Worm (Caenorhabditis elegans) whole organism, late embryonic: ENCODE data around the gene Y66D12A.13.

Experiments used
- C38D4.7 ChIP-seq: fragments of 200-800 bp; sonication (Bioruptor generic); optimal IDR thresholded peaks from 2 replicates; lab custom pipeline; 2018; ENCODE audit warnings: mild to moderate bottlenecking, missing genetic modification characterization, moderate library complexity, missing compliant biosample characterization
- F13H6.1 ChIP-seq: sonication (generic microtip); optimal IDR thresholded peaks from 2 replicates; lab custom pipeline; 2016; ENCODE audit warnings: missing genetic modification characterization, missing compliant biosample characterization
- K02D7.2 ChIP-seq: sonication (generic microtip); optimal IDR thresholded peaks from 2 replicates; lab custom pipeline; 2017; ENCODE audit warnings: mild to moderate bottlenecking, missing genetic modification characterization, missing compliant biosample characterization
- K09A11.1 ChIP-seq: sonication (generic microtip); optimal IDR thresholded peaks from 2 replicates; lab custom pipeline; 2017; ENCODE audit warnings: antibody characterized with exemption, mild to moderate bottlenecking, missing genetic modification characterization, missing compliant biosample characterization; ENCODE audit not compliant: insufficient read depth
- T23F11.4 ChIP-seq: fragments of 200-800 bp; sonication (Bioruptor generic); optimal IDR thresholded peaks from 2 replicates; lab custom pipeline; 2018; ENCODE audit warnings: mild to moderate bottlenecking, missing genetic modification characterization, missing compliant biosample characterization
- Y22D7AL.16 ChIP-seq: sonication (generic microtip); optimal IDR thresholded peaks from 2 replicates; lab custom pipeline; 2016; ENCODE audit warnings: missing genetic modification characterization, missing compliant biosample characterization
- ceh-30 ChIP-seq: fragments of 150-350 bp; optimal IDR thresholded peaks from 2 replicates; lab custom pipeline; 2014; ENCODE audit warnings: missing biosample characterization, missing genetic modification characterization
- ceh-31 ChIP-seq: sonication (generic microtip); optimal IDR thresholded peaks from 2 replicates; lab custom pipeline; 2016; ENCODE audit warnings: missing genetic modification characterization, missing compliant biosample characterization
- ceh-45 ChIP-seq: fragments of 200-800 bp; sonication (Bioruptor generic); IDR thresholded peaks from 2 replicates; pipeline ENCODE4 v1.3.6; 2022; ENCODE audit warnings: missing genetic modification reagents, missing genetic modification characterization, missing compliant biosample characterization
- ceh-6 ChIP-seq: fragments of 200-800 bp; sonication (Bioruptor generic); optimal IDR thresholded peaks from 2 replicates; lab custom pipeline; 2018; ENCODE audit warnings: mild to moderate bottlenecking, missing genetic modification characterization, missing compliant biosample characterization
- ceh-9 ChIP-seq: sonication (generic microtip); optimal IDR thresholded peaks from 2 replicates; lab custom pipeline; 2016; ENCODE audit warnings: mild to moderate bottlenecking, missing genetic modification characterization, inconsistent platforms, missing compliant biosample characterization
- ets-4 ChIP-seq: sonication (generic microtip); optimal IDR thresholded peaks from 2 replicates; lab custom pipeline; 2016; ENCODE audit warnings: missing genetic modification characterization, missing compliant biosample characterization
- fkh-6 ChIP-seq: sonication (generic microtip); optimal IDR thresholded peaks from 2 replicates; lab custom pipeline; 2016; ENCODE audit warnings: missing genetic modification characterization, missing compliant biosample characterization
- gmeb-2 ChIP-seq: sonication (generic microtip); optimal IDR thresholded peaks from 2 replicates; lab custom pipeline; 2016; ENCODE audit warnings: missing genetic modification characterization, inconsistent platforms, missing compliant biosample characterization
- hlh-13 ChIP-seq: fragments of 200-800 bp; sonication (Bioruptor generic); optimal IDR thresholded peaks from 2 replicates; lab custom pipeline; 2018; ENCODE audit warnings: mild to moderate bottlenecking, missing genetic modification characterization, missing compliant biosample characterization
- lim-6 ChIP-seq: sonication (generic microtip); optimal IDR thresholded peaks from 2 replicates; lab custom pipeline; 2016; ENCODE audit warnings: missing genetic modification characterization, missing compliant biosample characterization
- mec-3 ChIP-seq: sonication (generic microtip); optimal IDR thresholded peaks from 2 replicates; lab custom pipeline; 2016; ENCODE audit warnings: borderline replicate concordance, missing genetic modification characterization, missing compliant biosample characterization
- nfya-1 ChIP-seq: sonication (generic microtip); optimal IDR thresholded peaks from 2 replicates; lab custom pipeline; 2017; ENCODE audit warnings: missing genetic modification characterization, mild to moderate bottlenecking, missing compliant biosample characterization, antibody characterized with exemption, moderate library complexity
- nhr-11 ChIP-seq: fragments of 150-350 bp; optimal IDR thresholded peaks from 2 replicates; lab custom pipeline; 2014; ENCODE audit warnings: missing biosample characterization, missing genetic modification characterization
- pat-9 ChIP-seq: fragments of 200-800 bp; sonication (Bioruptor generic); optimal IDR thresholded peaks from 2 replicates; lab custom pipeline; 2018; ENCODE audit warnings: mild to moderate bottlenecking, missing genetic modification characterization, moderate library complexity, missing compliant biosample characterization
- pqm-1 ChIP-seq: sonication (generic microtip); optimal IDR thresholded peaks from 2 replicates; lab custom pipeline; 2016; ENCODE audit warnings: missing genetic modification characterization, missing compliant biosample characterization
- pros-1 ChIP-seq: fragments of 150-350 bp; optimal IDR thresholded peaks from 2 replicates; lab custom pipeline; 2014; ENCODE audit warnings: missing biosample characterization, missing genetic modification reagents, missing genetic modification characterization
- ref-2 ChIP-seq: sonication (generic microtip); optimal IDR thresholded peaks from 2 replicates; lab custom pipeline; 2016; ENCODE audit warnings: missing genetic modification characterization, missing compliant biosample characterization
- rnt-1 ChIP-seq: sonication (generic microtip); optimal IDR thresholded peaks from 2 replicates; lab custom pipeline; 2016; ENCODE audit warnings: missing genetic modification characterization, missing compliant biosample characterization
- sdc-2 ChIP-seq: sonication (generic microtip); optimal IDR thresholded peaks from 2 replicates; lab custom pipeline; 2016; ENCODE audit warnings: missing genotype, missing genetic modification characterization, missing compliant biosample characterization
- sox-2 ChIP-seq: fragments of 200-800 bp; sonication (Bioruptor generic); IDR thresholded peaks from 2 replicates; pipeline ENCODE4 v1.3.6; 2022; ENCODE audit warnings: missing genetic modification reagents, missing genetic modification characterization, missing compliant biosample characterization
- sox-4 ChIP-seq: sonication (generic microtip); optimal IDR thresholded peaks from 2 replicates; lab custom pipeline; 2017; ENCODE audit warnings: mild to moderate bottlenecking, missing genetic modification characterization, inconsistent platforms, missing compliant biosample characterization
- unc-3 ChIP-seq, 2 experiments: fragments of 200-800 bp in 1 of 2; sonication (Bioruptor generic) in 1 of 2; sonication (generic microtip) in 1 of 2; conservative IDR thresholded peaks in 1 of 2; optimal IDR thresholded peaks in 1 of 2; 2 replicates each; pipeline versions ENCODE4 v1.3.6 to Lab custom; 2016 to 2022; ENCODE audit warnings: missing compliant biosample characterization in 2 of 2, missing genetic modification characterization in 2 of 2, missing genetic modification reagents in 1 of 2
- unc-55 ChIP-seq: sonication (generic microtip); optimal IDR thresholded peaks from 2 replicates; lab custom pipeline; 2017; ENCODE audit warnings: missing biosample characterization, missing genetic modification reagents, missing genetic modification characterization
- zip-5 ChIP-seq: sonication (generic microtip); optimal IDR thresholded peaks from 2 replicates; lab custom pipeline; 2016; ENCODE audit warnings: missing genetic modification characterization, missing compliant biosample characterization
- ztf-16 ChIP-seq: sonication (generic microtip); optimal IDR thresholded peaks from 2 replicates; lab custom pipeline; 2017; ENCODE audit warnings: missing genetic modification characterization, missing compliant biosample characterization

Y66D12A.13 gene

DNA sequence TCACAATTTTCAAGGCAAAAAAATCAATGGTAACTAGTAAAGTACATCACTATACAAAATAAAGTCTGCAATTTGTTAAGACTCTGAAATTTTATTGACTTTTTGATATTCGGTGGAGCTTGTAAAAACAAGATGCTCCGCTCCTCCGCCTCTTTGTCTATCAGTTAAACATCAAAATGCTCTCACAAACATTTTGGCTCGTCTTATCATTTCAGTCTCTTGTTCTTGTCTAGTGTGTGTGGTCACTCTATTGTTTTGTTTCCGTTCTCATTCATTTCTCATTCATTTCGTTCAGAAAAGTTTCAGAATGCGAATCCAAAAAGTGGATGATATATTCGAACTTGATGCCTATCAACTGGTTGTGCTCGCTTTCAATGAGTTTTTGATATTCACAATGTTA is at the start of gene Y66D12A.13:
Gene Y66D12A.13, plus strand, starts transcription at position 301 of the 400 bp plus-strand sequence.
- TF ChIP-seq sox-2 = no peak
- TF ChIP-seq pqm-1 (tag; lab: Kevin White, UChicago) = no peak

DNA sequence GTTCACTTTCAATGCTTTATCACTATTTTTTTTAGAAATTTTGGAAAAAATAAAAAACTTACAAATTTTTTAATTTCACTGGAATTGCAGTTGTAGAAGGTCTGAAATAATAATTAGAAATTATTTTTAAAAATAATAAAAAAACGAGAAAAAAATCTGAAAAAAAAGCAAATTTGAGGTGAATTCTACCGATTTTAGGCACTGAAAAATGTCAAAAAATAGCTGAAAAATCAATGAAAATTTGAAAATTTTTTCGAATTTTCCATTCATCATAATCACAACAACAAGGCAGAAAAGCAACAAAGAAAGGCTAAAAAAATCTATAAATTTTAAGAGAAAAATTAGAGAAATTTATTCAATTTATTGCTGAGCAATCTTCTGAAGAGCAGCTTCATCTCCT is 47.5 kb upstream of the Y66D12A.13 start, which contains the start of gene nars-2:
Gene nars-2, minus strand, starts transcription at position 101 of the 400 bp plus-strand sequence.
- no peak for TF ChIP-seq C38D4.7
- TF ChIP-seq fkh-6 (tag; lab: Kevin White, UChicago) = no peak
- no peak for TF ChIP-seq Y22D7AL.16 (tag; lab: Kevin White, UChicago)
- no peak for TF ChIP-seq gmeb-2 (tag; lab: Kevin White, UChicago)
- TF ChIP-seq T23F11.4 (GFP tag; lab: Kevin White, UChicago) = no peak
- TF ChIP-seq ceh-6 (GFP tag; lab: Kevin White, UChicago) = no peak
- TF ChIP-seq F13H6.1 (tag; lab: Kevin White, UChicago) = no peak
- no peak for TF ChIP-seq hlh-13 (GFP tag; lab: Kevin White, UChicago)
- no peak for TF ChIP-seq sdc-2
- no peak for TF ChIP-seq unc-55 (GFP tag; lab: Kevin White, UChicago)
- no peak for TF ChIP-seq lim-6 (tag; lab: Kevin White, UChicago)
- TF ChIP-seq nfya-1 (tag; lab: Kevin White, UChicago) = no peak

DNA sequence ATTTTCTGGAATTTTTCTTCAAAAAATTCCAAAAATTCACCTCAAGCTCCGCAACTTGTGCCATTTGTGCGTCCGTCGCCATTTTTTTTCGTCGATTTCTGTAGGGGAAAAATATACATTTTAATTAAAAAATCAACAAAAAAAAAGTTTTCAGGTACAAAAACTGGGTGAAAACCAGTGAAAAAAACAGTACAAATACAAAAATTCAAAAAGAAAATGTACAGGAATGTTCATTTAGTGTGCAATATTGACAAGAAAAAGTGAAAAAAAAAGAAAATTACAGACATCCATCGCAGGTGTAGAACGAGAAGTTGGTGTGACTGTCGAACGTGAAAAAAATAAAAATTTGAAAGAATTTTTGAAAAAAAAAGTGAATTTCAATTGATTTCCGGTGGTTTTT is 45.4 kb upstream of the Y66D12A.13 start, which contains the start of gene tin-10:
Gene tin-10, minus strand, starts transcription at position 101 of the 400 bp plus-strand sequence.
- TF ChIP-seq F13H6.1 (tag; lab: Kevin White, UChicago) (no peak), ets-4 (tag; lab: Kevin White, UChicago) (no peak), ceh-9 (no peak), mec-3 (tag; lab: Kevin White, UChicago) (no peak), K09A11.1 (tag; lab: Kevin White, UChicago) (no peak), unc-55 (GFP tag; lab: Kevin White, UChicago) (no peak), nfya-1 (tag; lab: Kevin White, UChicago) (no peak), nhr-11 (no peak), ref-2 (tag; lab: Kevin White, UChicago) (no peak), ceh-30 (tag; lab: Kevin White, UChicago) (no peak), K02D7.2 (tag; lab: Kevin White, UChicago) (no peak), pros-1 (tag; lab: Kevin White, UChicago) (no peak), sdc-2 (no peak), Y22D7AL.16 (tag; lab: Kevin White, UChicago) (no peak), ceh-45 (GFP tag; lab: Robert Waterston, UW) (no peak), rnt-1 (tag; lab: Kevin White, UChicago) (no peak), ceh-31 (tag; lab: Kevin White, UChicago) (no peak), fkh-6 (tag; lab: Kevin White, UChicago) (no peak), ztf-16 (tag; lab: Kevin White, UChicago) (no peak), zip-5 (tag; lab: Kevin White, UChicago) (no peak)
- TF ChIP-seq, all 69 proteins: peak for 0

DNA sequence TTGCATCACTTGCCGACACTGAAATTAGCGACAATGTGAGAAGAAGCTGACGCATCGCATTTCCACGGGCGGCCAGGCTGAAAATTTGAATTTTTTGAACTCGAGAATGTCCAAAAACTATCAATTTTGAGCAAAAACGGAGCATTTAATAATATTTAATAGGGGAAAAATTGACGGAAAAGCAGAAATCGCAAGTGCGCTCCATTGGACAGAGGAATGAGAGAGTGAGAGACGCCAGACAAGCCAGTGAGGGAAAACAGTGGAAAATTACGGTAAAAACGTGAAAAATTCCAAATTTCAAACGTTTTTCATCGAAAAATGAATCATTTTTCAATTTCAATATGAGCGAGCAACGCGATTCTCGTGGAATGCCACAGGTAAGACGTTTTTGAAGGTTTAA is 43.0 kb upstream of the Y66D12A.13 start, which contains the start of the genes Y66D12A.21 and spe-6:
Gene Y66D12A.21, minus strand, starts transcription at position 90 of the 400 bp plus-strand sequence.
Gene spe-6, plus strand, starts transcription at position 276 of the 400 bp plus-strand sequence.
- TF ChIP-seq sox-4 (tag; lab: Kevin White, UChicago) (no peak), pat-9 (no peak), nfya-1 (tag; lab: Kevin White, UChicago) (peak; percentile 33)

DNA sequence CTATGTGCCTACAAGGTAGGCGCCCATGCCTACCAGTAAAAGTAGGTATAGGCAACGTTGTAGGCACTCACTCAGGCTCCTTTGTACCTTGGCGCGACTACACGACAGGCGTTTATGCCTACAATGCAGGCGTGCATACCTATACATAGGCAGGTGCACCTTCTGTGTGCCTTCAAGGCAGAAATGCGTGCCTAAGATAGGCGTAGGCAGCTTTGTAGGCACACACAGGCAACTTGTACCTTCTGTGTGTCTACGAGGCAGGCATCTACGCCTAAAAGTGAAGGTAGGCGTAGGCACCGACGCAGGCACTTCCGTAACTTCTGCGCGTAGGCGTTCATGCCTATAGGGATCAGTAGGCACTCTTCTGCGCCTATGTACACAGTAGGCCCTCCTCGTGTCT is 42.5 kb upstream of the Y66D12A.13 start:
- TF ChIP-seq unc-3 (GFP tag; conservative IDR thresholded peaks at IDR 0.05; lab: Robert Waterston, UW) (no peak), unc-3 (tag; optimal IDR thresholded peaks at IDR 0.05; lab: Kevin White, UChicago) (no peak)
